Fruit fly (Drosophila melanogaster) whole organism, wandering third instar larva: Measurements from ENCODE around the gene CG15865.

Experiments used
- CrebA ChIP-seq: fragments of 200-800 bp; sonication (Bioruptor generic); optimal IDR thresholded peaks from 2 replicates; lab custom pipeline; 2016; ENCODE audit warnings: missing biosample characterization, mild to moderate bottlenecking, missing genetic modification characterization, borderline replicate concordance
- br ChIP-seq: fragments of 200-800 bp; sonication (Bioruptor generic); optimal IDR thresholded peaks from 2 replicates; lab custom pipeline; 2016; ENCODE audit warnings: missing biosample characterization, missing genetic modification characterization
- h ChIP-seq: fragments of 200-800 bp; sonication (Bioruptor generic); optimal IDR thresholded peaks from 3 replicates; lab custom pipeline; 2016; ENCODE audit warnings: missing biosample characterization, mild to moderate bottlenecking, missing genetic modification characterization
- psq ChIP-seq: fragments of 200-800 bp; sonication (Bioruptor generic); optimal IDR thresholded peaks from 3 replicates; lab custom pipeline; 2017; ENCODE audit warnings: missing biosample characterization, mild to moderate bottlenecking, missing genetic modification characterization, moderate library complexity
- usp ChIP-seq: fragments of >200 bp; optimal IDR thresholded peaks from 2 replicates; lab custom pipeline; 2017; ENCODE audit warnings: missing biosample characterization, missing genetic modification characterization

- TF ChIP-seq br (GFP tag; lab: Kevin White, UChicago): no peak
- TF ChIP-seq psq (GFP tag; lab: Kevin White, UChicago): no peak
- no peak for TF ChIP-seq h
- no peak for TF ChIP-seq usp (GFP tag; lab: Kevin White, UChicago)
- no peak for TF ChIP-seq CrebA (GFP tag; lab: Kevin White, UChicago)
Measured at dm6 chrX:16687400-16688105, 23.3 kb upstream of the CG15865 start.
